Worm (Caenorhabditis elegans): ENCODE measurements around the gene F54H5.14.

DNA sequence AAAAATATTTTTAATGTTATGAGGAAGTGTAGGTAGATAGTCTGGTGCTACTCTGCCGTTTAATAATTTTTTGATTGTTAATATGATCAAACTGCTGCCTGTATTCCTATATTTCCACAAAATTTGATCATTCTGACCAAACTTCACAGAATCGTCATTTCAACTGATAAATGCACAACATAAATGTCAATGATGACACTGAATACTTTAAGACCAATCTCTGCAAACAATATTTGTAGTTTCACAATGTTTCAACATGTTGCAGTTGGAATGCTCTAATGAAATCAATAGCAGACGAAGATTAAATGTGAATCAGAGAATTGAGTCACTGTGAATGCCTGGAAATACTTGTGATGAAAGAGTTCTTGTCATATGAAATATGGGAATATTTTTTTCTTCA, 4.6 kb upstream of the F54H5.14 start:
- TF ChIP-seq flt-1 (GFP tag; IDR thresholded peaks at IDR 0.05) (no peak), aly-1 (tag; optimal IDR thresholded peaks at IDR 0.05) (no peak), scrt-1 (GFP tag; IDR thresholded peaks at IDR 0.05) (no peak), hnd-1 (tag; optimal IDR thresholded peaks at IDR 0.05) (no peak), ama-1 (optimal IDR thresholded peaks at IDR 0.05) (no peak), pes-1 (GFP tag; IDR thresholded peaks at IDR 0.05) (no peak), ceh-13 (GFP tag; optimal IDR thresholded peaks at IDR 0.05) (no peak), F13C5.2 (tag; optimal IDR thresholded peaks at IDR 0.05) (no peak), tbx-11 (GFP tag; IDR thresholded peaks at IDR 0.05) (no peak), sea-1 (GFP tag; conservative IDR thresholded peaks at IDR 0.05) (no peak), ceh-36 (tag; optimal IDR thresholded peaks at IDR 0.05) (no peak), ets-7 (tag; optimal IDR thresholded peaks at IDR 0.05) (no peak)

Measured in whole organism, early embryonic.